Fruit fly (Drosophila melanogaster): ENCODE results near the gene Dus2.

Dus2 gene

DNA sequence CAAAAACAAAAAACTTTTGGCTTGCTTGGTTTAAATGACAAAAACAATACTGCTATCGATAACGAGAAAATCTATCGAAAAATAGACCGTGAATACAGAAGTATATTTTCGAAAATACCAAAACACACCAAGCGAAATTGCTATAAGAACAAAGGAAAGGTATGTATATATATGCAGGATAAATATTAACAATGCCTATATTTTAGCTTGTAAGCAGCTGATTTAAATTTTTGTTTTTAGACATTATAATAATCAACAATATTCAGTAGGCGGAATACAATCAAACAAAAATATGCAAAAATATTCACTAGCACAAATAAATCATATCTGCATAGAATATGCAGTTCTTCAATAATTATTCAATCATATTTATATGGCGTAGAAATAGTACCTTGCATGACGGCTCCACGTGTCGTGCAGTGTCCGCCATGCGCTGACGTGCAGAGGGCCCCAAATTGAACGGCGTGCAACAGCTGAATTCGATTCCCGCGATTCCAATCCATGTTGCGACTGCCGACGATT is at the start of gene Dus2, which contains the start of gene Fbxl4 (continued):
- TF ChIP-seq hbn (GFP tag; IDR thresholded peaks at IDR 0.05; ENCODE audit: partially characterized antibody): no peak
- peak; percentile 94 for TF ChIP-seq zfh2 (GFP tag; optimal IDR thresholded peaks at IDR 0.05)
- peak; percentile 92 for TF ChIP-seq Max (GFP tag; optimal IDR thresholded peaks at IDR 0.05)
- TF ChIP-seq tna (GFP tag; IDR thresholded peaks at IDR 0.05; ENCODE audit: partially characterized antibody): no peak
- peak; percentile 93 for TF ChIP-seq sob (GFP tag; IDR thresholded peaks at IDR 0.05)
- peak; percentile 85 for TF ChIP-seq CG8388 (GFP tag; optimal IDR thresholded peaks at IDR 0.05)
- peak; percentile 86 for TF ChIP-seq MBD-R2 (GFP tag; IDR thresholded peaks at IDR 0.05)
- TF ChIP-seq Nf-YC (tag; optimal IDR thresholded peaks at IDR 0.05): peak; percentile 80
- peak; percentile 88 for TF ChIP-seq Blimp-1 (GFP tag; optimal IDR thresholded peaks at IDR 0.05)
- peak; percentile 76 for TF ChIP-seq en (GFP tag; optimal IDR thresholded peaks at IDR 0.05)
- no peak for TF ChIP-seq bigmax (GFP tag; optimal IDR thresholded peaks at IDR 0.05)
- TF ChIP-seq vnd (GFP tag; IDR thresholded peaks at IDR 0.05; ENCODE audit: partially characterized antibody): peak; percentile 42; the same call in 1 of the 3 replicates
- no peak for TF ChIP-seq CG7745 (tag; optimal IDR thresholded peaks at IDR 0.05)
- TF ChIP-seq slp2 (GFP tag; optimal IDR thresholded peaks at IDR 0.05): peak; percentile 88
- peak; percentile 11 for TF ChIP-seq HLHmδ (GFP tag; optimal IDR thresholded peaks at IDR 0.05)
- peak; percentile 85 for TF ChIP-seq dati (GFP tag; IDR thresholded peaks at IDR 0.05)
- peak; percentile 90 for TF ChIP-seq CG7372 (GFP tag; IDR thresholded peaks at IDR 0.05)
- peak; percentile 92 for TF ChIP-seq ara (GFP tag; IDR thresholded peaks at IDR 0.05)
- TF ChIP-seq dmrt99B (tag; optimal IDR thresholded peaks at IDR 0.05): peak; percentile 90
- TF ChIP-seq aop (GFP tag; IDR thresholded peaks at IDR 0.05): peak; percentile 81
- no peak for TF ChIP-seq pan (optimal IDR thresholded peaks at IDR 0.05)
- TF ChIP-seq pan (GFP tag; optimal IDR thresholded peaks at IDR 0.05 in 1 of 2, IDR thresholded peaks at IDR 0.05 in 1 of 2): peak in 1 of 2 experiments; percentile 93
- peak; percentile 86 for TF ChIP-seq CG33213 (GFP tag; optimal IDR thresholded peaks at IDR 0.05)
- TF ChIP-seq CG10462 (GFP tag; optimal IDR thresholded peaks at IDR 0.05): peak; percentile 91
- TF ChIP-seq CG13123 (GFP tag; optimal IDR thresholded peaks at IDR 0.05): peak; percentile 68
- peak; percentile 92 for TF ChIP-seq lab (GFP tag; optimal IDR thresholded peaks at IDR 0.05)
- TF ChIP-seq mld (GFP tag; IDR thresholded peaks at IDR 0.05; ENCODE audit: partially characterized antibody): no peak
- peak; percentile 77 for TF ChIP-seq CG17802 (tag; optimal IDR thresholded peaks at IDR 0.05)
- TF ChIP-seq Sry-β (GFP tag; optimal IDR thresholded peaks at IDR 0.05): peak; percentile 42
- peak; percentile 94 for TF ChIP-seq Ada2b (GFP tag; IDR thresholded peaks at IDR 0.05)
- peak; percentile 89 for TF ChIP-seq CG1233 (GFP tag; optimal IDR thresholded peaks at IDR 0.05)
- TF ChIP-seq ro (GFP tag; IDR thresholded peaks at IDR 0.05): peak; percentile 83
- peak; percentile 61 for TF ChIP-seq CG7928 (GFP tag; optimal IDR thresholded peaks at IDR 0.05)
- peak; percentile 81 for TF ChIP-seq disco-r (GFP tag; optimal IDR thresholded peaks at IDR 0.05)

DNA sequence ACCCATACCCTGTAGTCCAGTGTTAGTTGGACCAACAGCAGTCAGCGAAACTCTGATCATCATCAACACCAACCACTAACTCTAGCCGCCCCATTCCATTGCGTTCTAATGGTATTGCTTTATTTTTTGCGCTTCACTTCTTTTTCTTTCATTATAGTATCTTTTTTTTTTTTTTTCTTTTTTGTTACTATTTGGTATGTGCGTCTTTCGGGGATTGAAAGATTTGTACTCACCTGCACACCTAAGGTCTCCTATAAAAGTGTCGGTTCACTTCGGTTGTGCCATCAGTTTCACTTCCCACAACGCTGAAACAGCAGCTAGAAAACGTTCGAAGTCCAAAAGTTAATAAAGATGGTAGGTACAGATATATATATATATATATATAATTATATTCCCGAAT is 48.6 kb upstream of the Dus2 start, which contains the start of gene CG11585:
Gene CG11585 (plus strand): TSS at position 301 of the 400 bp plus-strand sequence.
- TF ChIP-seq CG1024 (GFP tag; IDR thresholded peaks at IDR 0.05): no peak
- no peak for TF ChIP-seq Bdp1 (GFP tag; optimal IDR thresholded peaks at IDR 0.05)
- TF ChIP-seq Antp (GFP tag; optimal IDR thresholded peaks at IDR 0.05): no peak
- no peak for TF ChIP-seq Oli (tag; optimal IDR thresholded peaks at IDR 0.05)
- no peak for TF ChIP-seq fd96Cb (tag; optimal IDR thresholded peaks at IDR 0.05)
- TF ChIP-seq CG7556 (GFP tag; optimal IDR thresholded peaks at IDR 0.05): no peak
- no peak for TF ChIP-seq cad (GFP tag; optimal IDR thresholded peaks at IDR 0.05)
- no peak for TF ChIP-seq CG11398 (GFP tag; optimal IDR thresholded peaks at IDR 0.05)

All from whole organism, embryonic.